Fruit fly (Drosophila melanogaster) whole organism, prepupa: ENCODE measurements around the gene CG6299.

Experiments used
- Blimp-1 ChIP-seq: fragments of 200-800 bp; sonication (Bioruptor generic); optimal IDR thresholded peaks from 3 replicates; lab custom pipeline; 2017; ENCODE audit warnings: missing biosample characterization, missing genetic modification characterization, mild to moderate bottlenecking, moderate library complexity, missing genetic modification reagents
- CG10631 ChIP-seq: fragments of 200-800 bp; sonication (Bioruptor generic); optimal IDR thresholded peaks from 2 replicates; lab custom pipeline; 2016; ENCODE audit warnings: missing biosample characterization, missing genetic modification characterization
- CG10669 ChIP-seq: fragments of 200-800 bp; sonication (Bioruptor generic); optimal IDR thresholded peaks from 3 replicates; lab custom pipeline; 2018; ENCODE audit warnings: missing biosample characterization, mild to moderate bottlenecking, missing genetic modification characterization, moderate library complexity
- CG11762 ChIP-seq: fragments of 200-800 bp; sonication (Bioruptor generic); optimal IDR thresholded peaks from 3 replicates; lab custom pipeline; 2016; ENCODE audit warnings: missing biosample characterization, missing genetic modification characterization; ENCODE audit not compliant: insufficient read depth
- CG11902 ChIP-seq: fragments of 200-800 bp; sonication (Bioruptor generic); optimal IDR thresholded peaks from 3 replicates; lab custom pipeline; 2016; ENCODE audit warnings: missing biosample characterization, missing genetic modification characterization
- CG16779 ChIP-seq: fragments of 200-800 bp; sonication (Bioruptor generic); optimal IDR thresholded peaks from 3 replicates; lab custom pipeline; 2017; ENCODE audit warnings: missing biosample characterization, mild to moderate bottlenecking, missing genetic modification characterization
- CG3032 ChIP-seq: fragments of 200-800 bp; optimal IDR thresholded peaks from 2 replicates; lab custom pipeline; 2019; ENCODE audit warnings: missing biosample characterization, mild to moderate bottlenecking, missing genetic modification characterization, moderate library complexity
- CG31627 ChIP-seq: fragments of 200-800 bp; sonication (Bioruptor generic); optimal IDR thresholded peaks from 3 replicates; lab custom pipeline; 2016; ENCODE audit warnings: missing biosample characterization, missing genetic modification characterization
- CG32006 ChIP-seq: fragments of 200-800 bp; sonication (Bioruptor generic); optimal IDR thresholded peaks from 3 replicates; lab custom pipeline; 2017; ENCODE audit warnings: missing biosample characterization, mild to moderate bottlenecking, missing genetic modification characterization
- CG34406 ChIP-seq: fragments of 200-800 bp; sonication (Bioruptor generic); optimal IDR thresholded peaks from 3 replicates; lab custom pipeline; 2016; ENCODE audit warnings: missing biosample characterization, missing genetic modification characterization
- CG3919 ChIP-seq: fragments of 200-800 bp; sonication (Bioruptor generic); optimal IDR thresholded peaks from 3 replicates; lab custom pipeline; 2016; ENCODE audit warnings: missing biosample characterization, missing genetic modification characterization
- CG6163 ChIP-seq: fragments of 200-800 bp; sonication (Bioruptor generic); IDR thresholded peaks from 3 replicates; pipeline ENCODE4 v1.3.6; 2022; ENCODE audit warnings: missing biosample characterization, missing genetic modification characterization
- CG6276 ChIP-seq: fragments of 200-800 bp; sonication (Bioruptor generic); optimal IDR thresholded peaks from 2 replicates; lab custom pipeline; 2017; ENCODE audit warnings: missing biosample characterization, mild to moderate bottlenecking, missing genetic modification characterization
- CG6808 ChIP-seq: fragments of 200-800 bp; sonication (Bioruptor generic); optimal IDR thresholded peaks from 3 replicates; lab custom pipeline; 2017; ENCODE audit warnings: missing biosample characterization, missing genetic modification characterization, mild to moderate bottlenecking, moderate library complexity, missing genetic modification reagents
- CG6854 ChIP-seq: fragments of 200-800 bp; sonication (Bioruptor generic); optimal IDR thresholded peaks from 2 replicates; lab custom pipeline; 2017; ENCODE audit warnings: missing biosample characterization, mild to moderate bottlenecking, missing genetic modification characterization
- CG8319 ChIP-seq: fragments of 200-800 bp; sonication (Bioruptor generic); optimal IDR thresholded peaks from 3 replicates; lab custom pipeline; 2016; ENCODE audit warnings: missing biosample characterization, missing genetic modification characterization
- CG9139 ChIP-seq: fragments of 200-800 bp; sonication (Bioruptor generic); optimal IDR thresholded peaks from 3 replicates; lab custom pipeline; 2017; ENCODE audit warnings: missing biosample characterization, mild to moderate bottlenecking, missing genetic modification characterization
- Eip78C ChIP-seq: fragments of 200-800 bp; sonication (Bioruptor generic); peaks from one replicate; lab custom pipeline; 2016; ENCODE audit warnings: missing biosample characterization, missing genetic modification characterization
- Eip93F ChIP-seq: fragments of 200-800 bp; sonication (Bioruptor generic); optimal IDR thresholded peaks from 2 replicates; lab custom pipeline; 2016; ENCODE audit warnings: missing biosample characterization, mild to moderate bottlenecking, missing genetic modification characterization
- Ets21C ChIP-seq: fragments of 200-800 bp; sonication (Bioruptor generic); optimal IDR thresholded peaks from 3 replicates; lab custom pipeline; 2016; ENCODE audit warnings: missing biosample characterization, missing genetic modification characterization
- Ets96B ChIP-seq: fragments of 200-800 bp; optimal IDR thresholded peaks from 2 replicates; lab custom pipeline; 2019; ENCODE audit warnings: missing biosample characterization, mild to moderate bottlenecking, missing genetic modification characterization, moderate library complexity
- Gug ChIP-seq: fragments of 200-800 bp; sonication (Bioruptor generic); IDR thresholded peaks from 2 replicates; pipeline ENCODE4 v1.3.6; 2022; ENCODE audit warnings: missing biosample characterization, missing genetic modification characterization
- Hr38 ChIP-seq: sonication (Bioruptor generic); optimal IDR thresholded peaks from 2 replicates; lab custom pipeline; 2016; ENCODE audit warnings: missing biosample characterization, missing genetic modification characterization
- Hr4 ChIP-seq: fragments of 200-800 bp; sonication (Bioruptor generic); optimal IDR thresholded peaks from 3 replicates; lab custom pipeline; 2016; ENCODE audit warnings: missing biosample characterization, missing genetic modification characterization
- OdsH ChIP-seq: fragments of 200-800 bp; sonication (Bioruptor generic); optimal IDR thresholded peaks from 3 replicates; lab custom pipeline; 2016; ENCODE audit warnings: missing biosample characterization, missing genetic modification characterization
- achi ChIP-seq: fragments of 200-800 bp; sonication (Bioruptor generic); optimal IDR thresholded peaks from 3 replicates; lab custom pipeline; 2016; ENCODE audit warnings: missing biosample characterization, missing genetic modification characterization
- cyc ChIP-seq: fragments of 200-800 bp; sonication (Bioruptor generic); optimal IDR thresholded peaks from 3 replicates; lab custom pipeline; 2016; ENCODE audit warnings: missing biosample characterization, missing genetic modification characterization
- dac ChIP-seq: fragments of 200-800 bp; sonication (Bioruptor generic); optimal IDR thresholded peaks from 2 replicates; lab custom pipeline; 2017; ENCODE audit warnings: missing biosample characterization, mild to moderate bottlenecking, missing genetic modification characterization
- fd85E ChIP-seq: fragments of 200-800 bp; sonication (Bioruptor generic); optimal IDR thresholded peaks from 3 replicates; lab custom pipeline; 2016; ENCODE audit warnings: missing biosample characterization, missing genetic modification characterization
- fkh ChIP-seq: fragments of 200-800 bp; sonication (Bioruptor generic); optimal IDR thresholded peaks from 3 replicates; lab custom pipeline; 2017; ENCODE audit warnings: missing biosample characterization, mild to moderate bottlenecking, missing genetic modification characterization, moderate library complexity
- net ChIP-seq: fragments of 200-800 bp; sonication (Bioruptor generic); optimal IDR thresholded peaks from 3 replicates; lab custom pipeline; 2016; ENCODE audit warnings: missing biosample characterization, missing genetic modification characterization
- pdm3 ChIP-seq: fragments of 200-800 bp; sonication (Bioruptor generic); optimal IDR thresholded peaks from 3 replicates; lab custom pipeline; 2016; ENCODE audit warnings: missing biosample characterization, missing genetic modification characterization
- spab ChIP-seq: fragments of 200-800 bp; sonication (Bioruptor generic); optimal IDR thresholded peaks from 2 replicates; lab custom pipeline; 2017; ENCODE audit warnings: missing biosample characterization, mild to moderate bottlenecking, missing genetic modification characterization, missing genetic modification reagents
- ss ChIP-seq, 2 experiments: fragments of 200-800 bp; sonication (Bioruptor generic); optimal IDR thresholded peaks; 2 replicates in 1 of 2; 3 replicates in 1 of 2; lab custom pipeline; 2017 to 2018; ENCODE audit warnings: mild to moderate bottlenecking in 2 of 2, missing biosample characterization in 2 of 2, missing genetic modification characterization in 2 of 2, moderate library complexity in 1 of 2
- svp ChIP-seq: fragments of 200-800 bp; sonication (Bioruptor generic); peaks from one replicate; lab custom pipeline; 2016; ENCODE audit warnings: missing biosample characterization, missing genetic modification characterization
- vri ChIP-seq: fragments of 200-800 bp; sonication (Bioruptor generic); optimal IDR thresholded peaks from 3 replicates; lab custom pipeline; 2016; ENCODE audit warnings: missing biosample characterization, mild to moderate bottlenecking, missing genetic modification characterization

CG6299 gene

dm6 chrX:15498791-15499190 lies 36.3 kb downstream of the CG6299 start (continued):
- no peak for TF ChIP-seq CG3032
- peak; percentile 14 for TF ChIP-seq pdm3
- peak; percentile 60 to 75 for TF ChIP-seq ss (GFP tag; optimal IDR thresholded peaks at IDR 0.05; lab: Kevin White, UChicago)
- TF ChIP-seq Ets96B (tag; lab: Kevin White, UChicago): peak; percentile 18
- TF ChIP-seq cyc (GFP tag; lab: Kevin White, UChicago): no peak
- TF ChIP-seq CG31627 (GFP tag; lab: Kevin White, UChicago): peak; percentile 4
- peak; percentile 9 for TF ChIP-seq CG10669 (GFP tag; lab: Kevin White, UChicago)
- TF ChIP-seq CG6854 (GFP tag; lab: Kevin White, UChicago): peak; percentile 7
- TF ChIP-seq spab (GFP tag; lab: Kevin White, UChicago): no peak
- TF ChIP-seq Hr4 (GFP tag; lab: Kevin White, UChicago): no peak
- no peak for TF ChIP-seq fd85E (GFP tag; lab: Kevin White, UChicago)
- TF ChIP-seq Ets21C (GFP tag; lab: Kevin White, UChicago): no peak
- no peak for TF ChIP-seq Hr38 (GFP tag; lab: Kevin White, UChicago)
- TF ChIP-seq Eip93F (GFP tag; lab: Kevin White, UChicago): no peak
- TF ChIP-seq CG10631: no peak
- peak; percentile 62 for TF ChIP-seq CG3919 (GFP tag; lab: Kevin White, UChicago)
- no peak for TF ChIP-seq Gug (GFP tag; lab: Robert Waterston, UW)
- TF ChIP-seq CG8319: no peak
- TF ChIP-seq OdsH (GFP tag; lab: Kevin White, UChicago): no peak
- peak; percentile 35 for TF ChIP-seq fkh (GFP tag; lab: Kevin White, UChicago)
- TF ChIP-seq CG11902 (GFP tag; lab: Kevin White, UChicago): no peak
- TF ChIP-seq net (GFP tag; lab: Kevin White, UChicago): peak; percentile 45
- no peak for TF ChIP-seq dac (GFP tag; lab: Kevin White, UChicago)
- TF ChIP-seq Blimp-1 (GFP tag; lab: Kevin White, UChicago): no peak
- TF ChIP-seq Eip78C (GFP tag; lab: Kevin White, UChicago): peak; percentile 72
- peak; percentile 42 for TF ChIP-seq CG6808 (GFP tag; lab: Kevin White, UChicago)
- no peak for TF ChIP-seq CG6276 (GFP tag; lab: Kevin White, UChicago)
- TF ChIP-seq CG6163 (GFP tag; lab: Robert Waterston, UW): peak; percentile 67
- no peak for TF ChIP-seq CG34406 (GFP tag; lab: Kevin White, UChicago)
- no peak for TF ChIP-seq CG32006 (GFP tag; lab: Kevin White, UChicago)
- TF ChIP-seq CG16779 (tag; lab: Kevin White, UChicago): no peak
- peak; percentile 33 for TF ChIP-seq achi
- peak; percentile 81 for TF ChIP-seq svp
- TF ChIP-seq CG11762: no peak

dm6 chrX:15499996-15500904 lies 37.7 kb downstream of the CG6299 start:
- TF ChIP-seq cyc (GFP tag; lab: Kevin White, UChicago): no peak
- peak; percentile 41 for TF ChIP-seq Eip93F (GFP tag; lab: Kevin White, UChicago)
- peak; percentile 77 for TF ChIP-seq vri
- peak; percentile 90 for TF ChIP-seq svp

dm6 chrX:15501706-15502267 lies 39.3 kb downstream of the CG6299 start:
- TF ChIP-seq fkh (GFP tag; lab: Kevin White, UChicago) (peak; percentile 49), CG9139 (GFP tag; lab: Kevin White, UChicago) (no peak), CG6276 (GFP tag; lab: Kevin White, UChicago) (no peak), fd85E (GFP tag; lab: Kevin White, UChicago) (no peak), svp (peak; percentile 76), vri (peak; percentile 49)
